Fruit fly (Drosophila melanogaster) whole organism, pupa: Measurements from ENCODE around the gene CG13044.

Experiments
- CG10348 ChIP-seq: fragments of 200-800 bp; sonication (Bioruptor generic); IDR thresholded peaks from 2 replicates; pipeline ENCODE4 v1.3.6; 2022; ENCODE audit warnings: missing biosample characterization, missing genetic modification characterization
- CG12605 ChIP-seq: fragments of 200-800 bp; sonication (Bioruptor generic); IDR thresholded peaks from 2 replicates; pipeline ENCODE4 v1.3.6; 2022; ENCODE audit warnings: missing biosample characterization, missing genetic modification characterization
- CG13204 ChIP-seq: fragments of 200-800 bp; sonication (Bioruptor generic); optimal IDR thresholded peaks from 2 replicates; lab custom pipeline; 2018; ENCODE audit warnings: missing biosample characterization, mild to moderate bottlenecking, missing genetic modification characterization, moderate library complexity
- CG14655 ChIP-seq: fragments of 200-800 bp; sonication (Bioruptor generic); optimal IDR thresholded peaks from 3 replicates; lab custom pipeline; 2017; ENCODE audit warnings: mild to moderate bottlenecking, missing biosample characterization, missing genetic modification reagents, missing genetic modification characterization
- CG15710 ChIP-seq: fragments of 200-800 bp; sonication (Bioruptor generic); optimal IDR thresholded peaks from 2 replicates; lab custom pipeline; 2018; ENCODE audit warnings: missing biosample characterization, mild to moderate bottlenecking, missing genetic modification characterization, moderate library complexity
- CG17806 ChIP-seq: fragments of 200-800 bp; sonication (Bioruptor generic); optimal IDR thresholded peaks from 2 replicates; lab custom pipeline; 2018; ENCODE audit warnings: missing biosample characterization, mild to moderate bottlenecking, missing genetic modification characterization, moderate library complexity
- CG32121 ChIP-seq: fragments of 200-800 bp; sonication (Bioruptor generic); IDR thresholded peaks from 2 replicates; pipeline ENCODE4 v1.3.6; 2022; ENCODE audit warnings: missing biosample characterization, missing genetic modification characterization
- CG34367 ChIP-seq: fragments of 200-800 bp; sonication (Bioruptor generic); optimal IDR thresholded peaks from 2 replicates; lab custom pipeline; 2018; ENCODE audit warnings: missing biosample characterization, mild to moderate bottlenecking, missing genetic modification characterization
- CG4496 ChIP-seq: fragments of 200-800 bp; sonication (Bioruptor generic); IDR thresholded peaks from 3 replicates; pipeline ENCODE4 v1.3.6; 2022; ENCODE audit warnings: missing biosample characterization, missing genetic modification characterization
- CG8159 ChIP-seq: fragments of 200-800 bp; sonication (Bioruptor generic); optimal IDR thresholded peaks from 3 replicates; lab custom pipeline; 2018; ENCODE audit warnings: missing biosample characterization, mild to moderate bottlenecking, missing genetic modification characterization, moderate library complexity
- CG8301 ChIP-seq: fragments of 200-800 bp; sonication (Bioruptor generic); optimal IDR thresholded peaks from 2 replicates; lab custom pipeline; 2018; ENCODE audit warnings: missing biosample characterization, mild to moderate bottlenecking, missing genetic modification characterization
- CG9948 ChIP-seq: fragments of 200-800 bp; sonication (Bioruptor generic); optimal IDR thresholded peaks from 2 replicates; lab custom pipeline; 2018; ENCODE audit warnings: missing biosample characterization, mild to moderate bottlenecking, missing genetic modification characterization, moderate library complexity
- D1 ChIP-seq: fragments of 200-800 bp; sonication (Bioruptor generic); optimal IDR thresholded peaks from 2 replicates; lab custom pipeline; 2018; ENCODE audit warnings: missing biosample characterization, mild to moderate bottlenecking, missing genetic modification characterization, moderate library complexity
- EcR ChIP-seq: fragments of 200-800 bp; sonication (Bioruptor generic); optimal IDR thresholded peaks from 3 replicates; lab custom pipeline; 2019; ENCODE audit warnings: missing biosample characterization, missing genetic modification characterization, mild to moderate bottlenecking, moderate library complexity, missing genetic modification reagents
- Ets98B ChIP-seq: fragments of 200-800 bp; sonication (Bioruptor generic); IDR thresholded peaks from 2 replicates; pipeline ENCODE4 v1.3.6; 2022; ENCODE audit warnings: missing biosample characterization, missing genetic modification characterization
- Pif1A ChIP-seq: fragments of 200-800 bp; sonication (Bioruptor generic); optimal IDR thresholded peaks from 3 replicates; lab custom pipeline; 2016; ENCODE audit warnings: missing biosample characterization, missing genetic modification characterization
- Pif1B ChIP-seq: fragments of 200-800 bp; sonication (Bioruptor generic); optimal IDR thresholded peaks from 3 replicates; lab custom pipeline; 2016; ENCODE audit warnings: missing biosample characterization, missing genetic modification characterization
- Snoo ChIP-seq: fragments of 200-800 bp; sonication (Bioruptor generic); optimal IDR thresholded peaks from 3 replicates; lab custom pipeline; 2017; ENCODE audit warnings: missing biosample characterization, mild to moderate bottlenecking, missing genetic modification characterization, inconsistent platforms
- fd96Ca ChIP-seq: fragments of 200-800 bp; sonication (Bioruptor generic); IDR thresholded peaks from 3 replicates; pipeline ENCODE4 v1.3.6; 2022; ENCODE audit warnings: missing biosample characterization, missing genetic modification characterization
- gl ChIP-seq: fragments of 200-800 bp; sonication (Bioruptor generic); optimal IDR thresholded peaks from 2 replicates; lab custom pipeline; 2018; ENCODE audit warnings: missing biosample characterization, mild to moderate bottlenecking, missing genetic modification characterization
- rn ChIP-seq: fragments of 200-800 bp; sonication (Bioruptor generic); IDR thresholded peaks from 2 replicates; pipeline ENCODE4 v1.3.6; 2022; ENCODE audit warnings: missing biosample characterization, missing genetic modification characterization

CG13044 gene

DNA sequence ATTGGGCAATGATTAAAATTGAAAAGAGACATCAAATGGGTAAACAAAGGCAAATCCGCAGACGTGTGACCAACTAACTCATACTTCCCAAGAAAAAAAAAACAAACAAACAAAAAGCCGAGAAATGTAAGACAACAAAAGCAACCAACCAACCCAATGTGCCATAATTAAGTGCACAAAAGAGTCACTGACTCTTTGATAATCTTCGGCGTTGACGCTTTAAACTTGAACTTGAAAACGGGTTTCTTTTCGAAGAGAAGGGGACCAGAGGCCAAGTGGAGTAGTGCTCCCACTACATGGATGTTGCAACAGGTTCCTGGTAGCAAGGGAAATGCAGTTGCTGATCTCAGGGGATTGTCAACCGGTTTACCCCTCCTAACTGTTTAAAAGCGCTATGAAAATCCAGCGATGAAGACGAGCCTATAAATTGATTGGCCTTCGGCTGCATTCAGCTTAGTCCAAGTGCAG is 23.0 kb downstream of the CG13044 start, which contains the start of gene CG13064:
CG13064 (plus strand) TSS at position 418 of the 468 bp plus-strand sequence.
- TF ChIP-seq EcR (GFP tag; lab: Kevin White, UChicago) (peak; percentile 96), CG4496 (GFP tag; lab: Robert Waterston, UW) (no peak; the same call in 2 of the 3 replicates)

- TF ChIP-seq CG8301 (no peak), D1 (tag; lab: Kevin White, UChicago) (no peak), Pif1A (GFP tag; lab: Kevin White, UChicago) (no peak), CG14655 (GFP tag; lab: Kevin White, UChicago) (no peak), CG10348 (GFP tag; lab: Robert Waterston, UW) (no peak)
Measured at dm6 chr3L:16279171-16279570, 23.8 kb downstream of the CG13044 start, which contains the start of gene CG13050. Gene CG13050, minus strand, starts transcription at chr3L:16279271.

- TF ChIP-seq CG8159 (tag; lab: Kevin White, UChicago) (no peak), CG32121 (GFP tag; lab: Robert Waterston, UW) (no peak), fd96Ca (no peak), CG4496 (GFP tag; lab: Robert Waterston, UW) (no peak), CG14655 (GFP tag; lab: Kevin White, UChicago) (no peak), CG10348 (GFP tag; lab: Robert Waterston, UW) (no peak), D1 (tag; lab: Kevin White, UChicago) (no peak), CG15710 (tag; lab: Kevin White, UChicago) (no peak), Pif1B (GFP tag; lab: Kevin White, UChicago) (no peak), EcR (GFP tag; lab: Kevin White, UChicago) (no peak), CG9948 (no peak), CG17806 (tag; lab: Kevin White, UChicago) (no peak), Pif1A (GFP tag; lab: Kevin White, UChicago) (no peak), CG34367 (no peak), CG13204 (GFP tag; lab: Kevin White, UChicago) (no peak), gl (tag; lab: Kevin White, UChicago) (no peak), CG12605 (GFP tag; lab: Robert Waterston, UW) (no peak), rn (no peak), Ets98B (no peak), CG8301 (no peak)
- TF ChIP-seq, all 21 proteins: peak for 0
Measured at dm6 chr3L:16277135-16277534, 25.8 kb downstream of the CG13044 start, which contains the start of gene CG13065. Gene CG13065, plus strand, starts transcription at chr3L:16277435.

DNA sequence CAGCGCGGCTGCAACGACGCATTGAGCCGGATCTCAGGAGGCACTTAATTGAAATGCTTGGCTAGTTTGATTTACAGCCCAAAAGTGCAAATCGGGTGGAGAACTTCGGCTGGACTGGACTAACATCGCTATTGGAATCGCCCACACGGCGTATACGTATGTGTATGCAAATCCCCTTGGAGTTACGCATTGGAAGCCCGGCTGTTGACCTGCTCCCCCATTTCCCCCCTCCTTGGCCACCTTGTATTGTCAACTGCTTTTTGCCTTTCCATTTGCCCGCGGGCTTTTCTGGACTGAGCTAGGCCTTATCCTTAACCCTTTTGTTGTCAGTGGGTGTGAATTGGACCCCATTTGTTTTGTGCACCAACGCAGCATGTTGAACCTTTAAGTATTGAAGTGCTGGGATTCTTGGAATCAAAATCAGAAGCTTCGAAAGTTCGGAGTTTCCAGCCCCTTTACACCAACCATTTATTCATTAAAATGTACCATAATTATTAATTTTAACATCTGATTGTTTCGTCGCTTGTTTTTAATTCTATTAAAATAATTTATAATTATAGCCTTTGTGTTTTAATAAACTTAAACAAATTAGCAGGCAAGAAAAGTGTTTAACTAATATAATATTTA is 27.5 kb downstream of the CG13044 start:
- TF ChIP-seq CG4496 (GFP tag; lab: Robert Waterston, UW) (no peak), Pif1A (GFP tag; lab: Kevin White, UChicago) (no peak), CG15710 (tag; lab: Kevin White, UChicago) (peak; percentile 41), CG14655 (GFP tag; lab: Kevin White, UChicago) (peak; percentile 41), CG12605 (GFP tag; lab: Robert Waterston, UW) (no peak), Ets98B (no peak), CG34367 (peak; percentile 20), rn (no peak), CG32121 (GFP tag; lab: Robert Waterston, UW) (no peak), gl (tag; lab: Kevin White, UChicago) (no peak), D1 (tag; lab: Kevin White, UChicago) (no peak), CG13204 (GFP tag; lab: Kevin White, UChicago) (no peak), CG8301 (no peak), Pif1B (GFP tag; lab: Kevin White, UChicago) (no peak), fd96Ca (no peak), CG8159 (tag; lab: Kevin White, UChicago) (peak; percentile 63), EcR (GFP tag; lab: Kevin White, UChicago) (peak; percentile 75), CG10348 (GFP tag; lab: Robert Waterston, UW) (no peak), Snoo (no peak), CG9948 (peak; percentile 49), CG17806 (tag; lab: Kevin White, UChicago) (peak; percentile 39)

dm6 chr3L:16272338-16272959 is 30.5 kb downstream of the CG13044 start, which contains the start of gene CG13066:
Gene CG13066, plus strand, starts transcription at chr3L:16272909.
- TF ChIP-seq rn (no peak), CG17806 (tag; lab: Kevin White, UChicago) (no peak), EcR (GFP tag; lab: Kevin White, UChicago) (peak; percentile 13)
- TF ChIP-seq, all 21 proteins: peak for 1

dm6 chr3L:16270802-16271332 is 32.1 kb downstream of the CG13044 start, which contains the start of the genes CG34248 and CG13067:
Gene CG34248, minus strand, starts transcription at chr3L:16270902.
Gene CG13067, plus strand, starts transcription at chr3L:16271282.
- TF ChIP-seq CG17806 (tag; lab: Kevin White, UChicago), result no peak
- no peak for TF ChIP-seq CG4496 (GFP tag; lab: Robert Waterston, UW)
- no peak for TF ChIP-seq CG8159 (tag; lab: Kevin White, UChicago)
- TF ChIP-seq D1 (tag; lab: Kevin White, UChicago), result no peak
- TF ChIP-seq Snoo, result no peak
- no peak for TF ChIP-seq CG32121 (GFP tag; lab: Robert Waterston, UW)
- TF ChIP-seq CG9948, result no peak
- TF ChIP-seq CG14655 (GFP tag; lab: Kevin White, UChicago), result no peak
- TF ChIP-seq rn, result no peak
- no peak for TF ChIP-seq Pif1A (GFP tag; lab: Kevin White, UChicago)
- no peak for TF ChIP-seq gl (tag; lab: Kevin White, UChicago)
- TF ChIP-seq Pif1B (GFP tag; lab: Kevin White, UChicago), result no peak
- no peak for TF ChIP-seq CG34367
- no peak for TF ChIP-seq EcR (GFP tag; lab: Kevin White, UChicago)
- no peak for TF ChIP-seq CG13204 (GFP tag; lab: Kevin White, UChicago)
- no peak for TF ChIP-seq CG15710 (tag; lab: Kevin White, UChicago)
- TF ChIP-seq Ets98B, result no peak
- TF ChIP-seq CG8301, result no peak
- TF ChIP-seq CG10348 (GFP tag; lab: Robert Waterston, UW), result no peak
- no peak for TF ChIP-seq fd96Ca
